Worm (Caenorhabditis elegans) whole organism, L4 larva: ENCODE results near the gene C05E4.12.

Experiments used
- D1046.2 ChIP-seq: fragments of 200-800 bp; sonication (Bioruptor generic); IDR thresholded peaks from 2 replicates; pipeline ENCODE4 v1.3.6; 2022; ENCODE audit warnings: missing genetic modification characterization, missing compliant biosample characterization
- F26F4.8 ChIP-seq: fragments of 200-800 bp; sonication (Bioruptor generic); conservative IDR thresholded peaks from 2 replicates; pipeline ENCODE4 v1.3.6; 2022; ENCODE audit warnings: missing genetic modification characterization, missing compliant biosample characterization
- F37D6.2 ChIP-seq: sonication (generic microtip); optimal IDR thresholded peaks from 2 replicates; lab custom pipeline; 2016; ENCODE audit warnings: mild to moderate bottlenecking, missing genetic modification characterization, missing compliant biosample characterization
- F44E2.7 ChIP-seq: fragments of 200-800 bp; sonication (Bioruptor generic); IDR thresholded peaks from 2 replicates; pipeline ENCODE4 v2.1.2; 2022; ENCODE audit warnings: missing genetic modification characterization, missing compliant biosample characterization
- Y75B8A.6 ChIP-seq: fragments of 200-800 bp; sonication (Bioruptor generic); IDR thresholded peaks from 2 replicates; pipeline ENCODE4 v1.3.6; 2022; ENCODE audit warnings: missing genetic modification reagents, missing genetic modification characterization, missing compliant biosample characterization
- aly-2 ChIP-seq: sonication (generic microtip); optimal IDR thresholded peaks from 2 replicates; lab custom pipeline; 2018; ENCODE audit warnings: missing biosample characterization, missing genetic modification characterization
- attf-4 ChIP-seq: sonication (generic microtip); optimal IDR thresholded peaks from 3 replicates; lab custom pipeline; 2017; ENCODE audit warnings: missing biosample characterization, missing genetic modification characterization
- ceh-28 ChIP-seq: fragments of 150-350 bp; optimal IDR thresholded peaks from 2 replicates; lab custom pipeline; 2014; ENCODE audit warnings: missing biosample characterization, missing genetic modification reagents, missing genetic modification characterization
- ceh-32 ChIP-seq: sonication (generic microtip); optimal IDR thresholded peaks from 2 replicates; lab custom pipeline; 2016; ENCODE audit warnings: mild to moderate bottlenecking, missing genetic modification characterization, missing compliant biosample characterization; ENCODE audit not compliant: poor library complexity
- ceh-44 ChIP-seq: fragments of 200-800 bp; sonication (Bioruptor generic); IDR thresholded peaks from 2 replicates; pipeline ENCODE4 v1.3.6; 2022; ENCODE audit warnings: missing genetic modification reagents, missing genetic modification characterization, missing compliant biosample characterization
- ceh-62 ChIP-seq: sonication (generic microtip); optimal IDR thresholded peaks from 2 replicates; lab custom pipeline; 2017; ENCODE audit warnings: missing biosample characterization, missing genetic modification characterization
- ceh-82 ChIP-seq: sonication (generic microtip); optimal IDR thresholded peaks from 2 replicates; lab custom pipeline; 2017; ENCODE audit warnings: missing biosample characterization, missing genetic modification characterization
- ctbp-1 ChIP-seq: fragments of 200-800 bp; sonication (Bioruptor generic); IDR thresholded peaks from 2 replicates; pipeline ENCODE4 v1.3.6; 2022; ENCODE audit warnings: missing genetic modification reagents, missing genetic modification characterization, missing compliant biosample characterization
- daf-12 ChIP-seq: fragments of 150-350 bp; optimal IDR thresholded peaks from 2 replicates; lab custom pipeline; 2014; ENCODE audit warnings: missing biosample characterization, missing genetic modification reagents, missing genetic modification characterization
- daf-16 ChIP-seq, 3 experiments: sonication (generic microtip); optimal IDR thresholded peaks; 2 replicates each; lab custom pipeline; 2016 to 2017; ENCODE audit warnings: missing genetic modification characterization in 3 of 3, missing genetic modification reagents in 3 of 3, mild to moderate bottlenecking in 2 of 3, missing compliant biosample characterization in 2 of 3, missing biosample characterization in 1 of 3, moderate library complexity in 1 of 3
- dmd-8 ChIP-seq: fragments of 200-800 bp; sonication (Bioruptor generic); IDR thresholded peaks from 2 replicates; pipeline ENCODE4 v1.3.6; 2022; ENCODE audit warnings: missing genetic modification characterization, missing compliant biosample characterization
- dmd-9 ChIP-seq: fragments of 200-800 bp; sonication (Bioruptor generic); IDR thresholded peaks from 2 replicates; pipeline ENCODE4 v1.3.6; 2022; ENCODE audit warnings: missing genetic modification reagents, missing genetic modification characterization, missing compliant biosample characterization
- duxl-1 ChIP-seq: sonication (generic microtip); optimal IDR thresholded peaks from 2 replicates; lab custom pipeline; 2016; ENCODE audit warnings: mild to moderate bottlenecking, missing genetic modification characterization, moderate library complexity, missing compliant biosample characterization; ENCODE audit not compliant: poor library complexity
- egl-27 ChIP-seq: sonication (generic microtip); optimal IDR thresholded peaks from 3 replicates; lab custom pipeline; 2017; ENCODE audit warnings: missing biosample characterization, missing genetic modification reagents, missing genetic modification characterization
- fkh-10 ChIP-seq: fragments of 150-350 bp; optimal IDR thresholded peaks from 2 replicates; lab custom pipeline; 2014; ENCODE audit warnings: missing biosample characterization, missing genetic modification reagents, missing genetic modification characterization
- fos-1 ChIP-seq: fragments of 150-350 bp; optimal IDR thresholded peaks from 2 replicates; lab custom pipeline; 2014; ENCODE audit warnings: missing biosample characterization, missing genetic modification characterization
- gei-8 ChIP-seq: fragments of 200-800 bp; sonication (Bioruptor generic); optimal IDR thresholded peaks from 2 replicates; lab custom pipeline; 2018; ENCODE audit warnings: mild to moderate bottlenecking, missing genetic modification characterization, missing compliant biosample characterization
- hmg-1.1 ChIP-seq: fragments of 200-800 bp; sonication (Bioruptor generic); IDR thresholded peaks from 2 replicates; pipeline ENCODE4 v1.3.6; 2022; ENCODE audit warnings: missing genetic modification reagents, missing genetic modification characterization, missing compliant biosample characterization
- lim-7 ChIP-seq: fragments of 200-800 bp; sonication (Bioruptor generic); IDR thresholded peaks from 2 replicates; pipeline ENCODE4 v1.3.6; 2022; ENCODE audit warnings: missing genetic modification characterization, missing compliant biosample characterization
- lin-13 ChIP-seq: fragments of 150-350 bp; optimal IDR thresholded peaks from 2 replicates; lab custom pipeline; 2014; ENCODE audit warnings: missing biosample characterization, missing genetic modification reagents, missing genetic modification characterization
- lir-3 ChIP-seq: sonication (generic microtip); optimal IDR thresholded peaks from 2 replicates; lab custom pipeline; 2016; ENCODE audit warnings: mild to moderate bottlenecking, missing genetic modification characterization, missing compliant biosample characterization
- lsy-2 ChIP-seq, 2 experiments: fragments of 150-350 bp in 1 of 2; sonication (generic microtip) in 1 of 2; optimal IDR thresholded peaks; 2 replicates each; lab custom pipeline; 2014 to 2017; ENCODE audit warnings: missing biosample characterization in 2 of 2, missing genetic modification characterization in 2 of 2
- madf-9 ChIP-seq: fragments of 200-800 bp; sonication (Bioruptor generic); conservative IDR thresholded peaks from 2 replicates; pipeline ENCODE4 v1.3.6; 2022; ENCODE audit warnings: missing genetic modification reagents, missing genetic modification characterization, missing compliant biosample characterization
- mep-1 ChIP-seq: fragments of 150-350 bp; sonication (generic microtip); optimal IDR thresholded peaks from 3 replicates; lab custom pipeline; 2014; ENCODE audit warnings: missing biosample characterization, missing genetic modification characterization
- mxl-2 ChIP-seq: fragments of 200-800 bp; sonication (Bioruptor generic); conservative IDR thresholded peaks from 2 replicates; pipeline ENCODE4 v1.3.6; 2022; ENCODE audit warnings: missing genetic modification reagents, missing genetic modification characterization, missing compliant biosample characterization
- nhr-102 ChIP-seq: sonication (generic microtip); optimal IDR thresholded peaks from 2 replicates; lab custom pipeline; 2016; ENCODE audit warnings: mild to moderate bottlenecking, missing genetic modification characterization, moderate library complexity, missing compliant biosample characterization
- nhr-11 ChIP-seq: fragments of 150-350 bp; optimal IDR thresholded peaks from 2 replicates; lab custom pipeline; 2014; ENCODE audit warnings: missing biosample characterization, missing genetic modification characterization
- nhr-28 ChIP-seq: fragments of 150-350 bp; optimal IDR thresholded peaks from 2 replicates; lab custom pipeline; 2014; ENCODE audit warnings: missing biosample characterization, missing genetic modification characterization
- nhr-42 ChIP-seq: fragments of 200-800 bp; sonication (Bioruptor generic); IDR thresholded peaks from 2 replicates; pipeline ENCODE4 v1.3.6; 2022; ENCODE audit warnings: missing genetic modification characterization, missing compliant biosample characterization
- nhr-76 ChIP-seq: fragments of 150-350 bp; optimal IDR thresholded peaks from 2 replicates; lab custom pipeline; 2014; ENCODE audit warnings: missing biosample characterization, missing genetic modification characterization
- nhr-77 ChIP-seq: fragments of 150-350 bp; optimal IDR thresholded peaks from 2 replicates; lab custom pipeline; 2014; ENCODE audit warnings: missing biosample characterization, missing genetic modification characterization
- php-3 ChIP-seq: fragments of 200-800 bp; sonication (Bioruptor generic); IDR thresholded peaks from 2 replicates; pipeline ENCODE4 v1.3.6; 2022; ENCODE audit warnings: missing genetic modification reagents, missing genetic modification characterization, missing compliant biosample characterization
- pqm-1 ChIP-seq: sonication (generic microtip); optimal IDR thresholded peaks from 2 replicates; lab custom pipeline; 2017; ENCODE audit warnings: missing biosample characterization, missing genetic modification characterization
- rbr-2 ChIP-seq: sonication (generic microtip); optimal IDR thresholded peaks from 2 replicates; lab custom pipeline; 2016; ENCODE audit warnings: missing genotype, missing genetic modification characterization, missing compliant biosample characterization
- saeg-2 ChIP-seq: fragments of 200-800 bp; sonication (Bioruptor generic); IDR thresholded peaks from 2 replicates; pipeline ENCODE4 v1.3.6; 2022; ENCODE audit warnings: missing genetic modification reagents, missing genetic modification characterization, missing compliant biosample characterization
- set-16 ChIP-seq: fragments of 200-800 bp; sonication (Bioruptor generic); IDR thresholded peaks from 2 replicates; pipeline ENCODE4 v1.3.6; 2022; ENCODE audit warnings: missing genetic modification reagents, missing genetic modification characterization, missing compliant biosample characterization
- snpc-1.2 ChIP-seq: fragments of 200-800 bp; sonication (Bioruptor generic); IDR thresholded peaks from 2 replicates; pipeline ENCODE4 v1.3.6; 2022; ENCODE audit warnings: missing genetic modification reagents, missing genetic modification characterization, missing compliant biosample characterization
- snpc-4 ChIP-seq: fragments of 150-350 bp; optimal IDR thresholded peaks from 2 replicates; lab custom pipeline; 2014; ENCODE audit warnings: missing biosample characterization, missing genetic modification characterization
- spr-1 ChIP-seq: sonication (generic microtip); optimal IDR thresholded peaks from 2 replicates; lab custom pipeline; 2016; ENCODE audit warnings: mild to moderate bottlenecking, missing genetic modification characterization, missing compliant biosample characterization
- tag-97 ChIP-seq: fragments of 200-800 bp; sonication (Bioruptor generic); IDR thresholded peaks from 2 replicates; pipeline ENCODE4 v1.3.6; 2022; ENCODE audit warnings: missing genetic modification characterization, missing compliant biosample characterization
- tra-1 ChIP-seq: fragments of 200-800 bp; sonication (Bioruptor generic); IDR thresholded peaks from 2 replicates; pipeline ENCODE4 v1.3.6; 2022; ENCODE audit warnings: missing genetic modification reagents, missing genetic modification characterization, missing compliant biosample characterization
- unc-39 ChIP-seq: sonication (generic microtip); optimal IDR thresholded peaks from 2 replicates; lab custom pipeline; 2017; ENCODE audit warnings: missing biosample characterization, missing genetic modification characterization
- unc-62 ChIP-seq, 3 experiments: fragments of 150-350 bp in 1 of 3; sonication (generic microtip); optimal IDR thresholded peaks in 2 of 3; peaks in 1 of 3; 1 replicate in 1 of 3; 2 replicates in 2 of 3; lab custom pipeline; 2014 to 2017; ENCODE audit warnings: missing biosample characterization in 3 of 3, missing genetic modification characterization in 3 of 3, missing genetic modification reagents in 3 of 3, missing genotype in 1 of 3
- zfp-3 ChIP-seq: fragments of 200-800 bp; sonication (Bioruptor generic); conservative IDR thresholded peaks from 2 replicates; pipeline ENCODE4 v1.3.6; 2022; ENCODE audit warnings: missing genetic modification reagents, missing genetic modification characterization, missing compliant biosample characterization
- ztf-7 ChIP-seq: fragments of 150-350 bp; optimal IDR thresholded peaks from 2 replicates; lab custom pipeline; 2014; ENCODE audit warnings: missing biosample characterization, missing genetic modification characterization

C05E4.12 gene

ce11 chrV:728822-729493 is 32.8 kb downstream of the C05E4.12 start (continued):
- TF ChIP-seq snpc-1.2 (no peak), nhr-102 (tag; lab: Kevin White, UChicago) (peak; percentile 18), lin-13 (GFP tag; lab: Kevin White, UChicago) (no peak), saeg-2 (GFP tag; lab: Robert Waterston, UW) (no peak), set-16 (GFP tag; lab: Robert Waterston, UW) (no peak), nhr-77 (tag; lab: Kevin White, UChicago) (peak; percentile 64), ceh-82 (no peak), lsy-2 (tag; optimal IDR thresholded peaks at IDR 0.05; lab: Kevin White, UChicago) (peak in 1 of 2 experiments; percentile 69), F26F4.8 (GFP tag; lab: Robert Waterston, UW) (no peak), egl-27 (tag; lab: Kevin White, UChicago) (no peak), ztf-7 (tag; lab: Kevin White, UChicago) (no peak), unc-39 (tag; lab: Kevin White, UChicago) (no peak), Y75B8A.6 (0 out of 2 replicates have a peak, but pooled peaks have one; percentile 10), nhr-28 (tag; lab: Kevin White, UChicago) (peak; percentile 68), fos-1 (tag; lab: Kevin White, UChicago) (no peak), mep-1 (peak; percentile 61), nhr-76 (tag; lab: Kevin White, UChicago) (no peak), nhr-11 (peak; percentile 69), madf-9 (GFP tag; lab: Robert Waterston, UW) (no peak), unc-62 (GFP tag; optimal IDR thresholded peaks at IDR 0.05 in 1 of 2; lab: Kevin White, UChicago) (no peak), unc-62 (tag; optimal IDR thresholded peaks at IDR 0.05; lab: Kevin White, UChicago) (no peak), tag-97 (GFP tag; lab: Robert Waterston, UW) (no peak), fkh-10 (no peak), mxl-2 (GFP tag; lab: Robert Waterston, UW) (no peak), dmd-9 (GFP tag; lab: Robert Waterston, UW) (0 out of 2 replicates have a peak, but pooled peaks have one; percentile 16), ceh-32 (tag; lab: Kevin White, UChicago) (no peak), ctbp-1 (GFP tag; lab: Robert Waterston, UW) (0 out of 2 replicates have a peak, but pooled peaks have one; percentile 5), F44E2.7 (GFP tag; lab: Robert Waterston, UW) (no peak), duxl-1 (no peak), rbr-2 (no peak), php-3 (GFP tag; lab: Robert Waterston, UW) (no peak), ceh-44 (no peak), lim-7 (GFP tag; lab: Robert Waterston, UW) (no peak), D1046.2 (no peak), ceh-28 (no peak), hmg-1.1 (0 out of 2 replicates have a peak, but pooled peaks have one; percentile 26), spr-1 (tag; lab: Kevin White, UChicago) (peak; percentile 57), gei-8 (GFP tag; lab: Kevin White, UChicago) (no peak), snpc-4 (tag; lab: Kevin White, UChicago) (no peak), aly-2 (no peak), attf-4 (tag; lab: Kevin White, UChicago) (no peak), dmd-8 (GFP tag; lab: Robert Waterston, UW) (no peak), daf-12 (tag; lab: Kevin White, UChicago) (no peak), F37D6.2 (tag; lab: Kevin White, UChicago) (no peak), ceh-62 (tag; lab: Kevin White, UChicago) (no peak), pqm-1 (tag; lab: Kevin White, UChicago) (no peak), nhr-42 (no peak), lir-3 (tag; lab: Kevin White, UChicago) (no peak), tra-1 (GFP tag; lab: Robert Waterston, UW) (no peak), zfp-3 (GFP tag; lab: Robert Waterston, UW) (0 out of 2 replicates have a peak, but pooled peaks have one; percentile 23), daf-16 (GFP tag; optimal IDR thresholded peaks at IDR 0.05; lab: Kevin White, UChicago) (peak in 1 of 2 experiments; percentile 62), daf-16 (tag; optimal IDR thresholded peaks at IDR 0.05; lab: Kevin White, UChicago) (peak; percentile 56)
